Worm (Caenorhabditis elegans) whole organism, L3 larva: ENCODE measurements around the gene efn-4.

ENCODE experiments used
- ama-1 ChIP-seq: fragments of 150-350 bp; optimal IDR thresholded peaks from 2 replicates; lab custom pipeline; 2018
- lin-39 ChIP-seq: fragments of 150-350 bp; optimal IDR thresholded peaks from 2 replicates; lab custom pipeline; 2018; ENCODE audit warnings: missing biosample characterization, missing genetic modification reagents, missing genetic modification characterization
- nhr-11 ChIP-seq: fragments of 150-350 bp; optimal IDR thresholded peaks from 2 replicates; lab custom pipeline; 2014; ENCODE audit warnings: missing biosample characterization, missing genetic modification characterization

DNA sequence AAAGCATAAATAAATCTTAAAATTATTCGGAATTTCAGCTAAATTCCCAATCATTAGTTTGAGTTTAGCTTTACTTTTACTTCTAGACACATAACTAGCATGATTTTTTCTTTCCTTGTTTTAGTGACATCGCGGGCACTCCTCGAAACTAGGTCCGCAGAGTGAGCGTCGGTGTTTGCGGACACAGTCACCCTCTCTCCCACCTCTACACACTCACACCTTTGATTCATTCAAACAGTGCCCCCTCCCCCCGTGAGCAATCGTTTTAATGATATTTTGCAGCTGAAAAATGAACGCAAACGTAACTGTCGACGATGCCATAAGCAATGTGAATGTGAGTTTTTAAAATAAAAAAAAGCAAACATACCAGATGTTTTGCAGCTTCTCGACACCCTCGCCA lies 13.5 kb downstream of the efn-4 start, which contains the start of gene gex-2:
- TF ChIP-seq lin-39 (tag; lab: Kevin White, UChicago), result no peak
- no peak for TF ChIP-seq ama-1 (lab: Kevin White, UChicago)
- no peak for TF ChIP-seq nhr-11 (tag; lab: Kevin White, UChicago)
